Worm (Caenorhabditis elegans) whole organism, L3 larva: ENCODE results near the gene gcy-7.
A peak's percentile ranks its signal among the peaks of the same experiment; 100 is the strongest.

Experiments used
- ama-1 ChIP-seq: fragments of 150-350 bp; optimal IDR thresholded peaks from 2 replicates; lab custom pipeline; 2018
- ceh-9 ChIP-seq: sonication (generic microtip); optimal IDR thresholded peaks from 2 replicates; lab custom pipeline; 2018; ENCODE audit warnings: missing biosample characterization, missing genetic modification characterization
- elt-1 ChIP-seq: fragments of 150-350 bp; optimal IDR thresholded peaks from 2 replicates; lab custom pipeline; 2014; ENCODE audit warnings: missing biosample characterization, missing genetic modification characterization
- elt-2 ChIP-seq: sonication (generic microtip); optimal IDR thresholded peaks from 2 replicates; lab custom pipeline; 2016; ENCODE audit warnings: missing genetic modification reagents, mild to moderate bottlenecking, missing genetic modification characterization, missing compliant biosample characterization
- elt-3 ChIP-seq, 3 experiments: fragments of 150-350 bp in 1 of 3; sonication (generic microtip) in 2 of 3; optimal IDR thresholded peaks; 2 replicates in 2 of 3; 4 replicates in 1 of 3; lab custom pipeline; 2014 to 2017; ENCODE audit warnings: missing biosample characterization in 3 of 3, missing genetic modification characterization in 3 of 3
- eor-1 ChIP-seq, 2 experiments: fragments of 150-350 bp; optimal IDR thresholded peaks; 2 replicates each; lab custom pipeline; 2014 to 2018; ENCODE audit warnings: missing biosample characterization in 2 of 2, missing genetic modification characterization in 2 of 2
- fkh-2 ChIP-seq: fragments of 150-350 bp; optimal IDR thresholded peaks from 2 replicates; lab custom pipeline; 2014; ENCODE audit warnings: missing biosample characterization, missing genetic modification reagents, missing genetic modification characterization
- fos-1 ChIP-seq: fragments of 150-350 bp; optimal IDR thresholded peaks from 2 replicates; lab custom pipeline; 2014; ENCODE audit warnings: missing biosample characterization, missing genetic modification characterization
- hmg-11 ChIP-seq: sonication (generic microtip); optimal IDR thresholded peaks from 2 replicates; lab custom pipeline; 2016; ENCODE audit warnings: missing genetic modification characterization, missing compliant biosample characterization
- jun-1 ChIP-seq: fragments of 150-350 bp; optimal IDR thresholded peaks from 2 replicates; lab custom pipeline; 2014; ENCODE audit warnings: missing biosample characterization, missing genetic modification reagents, missing genetic modification characterization
- lsy-12 ChIP-seq: sonication (generic microtip); optimal IDR thresholded peaks from 2 replicates; lab custom pipeline; 2016; ENCODE audit warnings: mild to moderate bottlenecking, missing genetic modification characterization, missing compliant biosample characterization
- mdl-1 ChIP-seq: fragments of 150-350 bp; optimal IDR thresholded peaks from 2 replicates; lab custom pipeline; 2014; ENCODE audit warnings: missing biosample characterization, missing genetic modification characterization
- mml-1 ChIP-seq: fragments of 150-350 bp; sonication (generic microtip); optimal IDR thresholded peaks from 3 replicates; lab custom pipeline; 2014; ENCODE audit warnings: missing biosample characterization, missing genetic modification characterization
- nhr-11 ChIP-seq: fragments of 150-350 bp; optimal IDR thresholded peaks from 2 replicates; lab custom pipeline; 2014; ENCODE audit warnings: missing biosample characterization, missing genetic modification characterization
- nhr-12 ChIP-seq: fragments of 150-350 bp; optimal IDR thresholded peaks from 2 replicates; lab custom pipeline; 2014; ENCODE audit warnings: missing biosample characterization, missing genetic modification characterization
- nhr-23 ChIP-seq: fragments of 150-350 bp; optimal IDR thresholded peaks from 2 replicates; lab custom pipeline; 2014; ENCODE audit warnings: missing biosample characterization, missing genetic modification reagents, missing genetic modification characterization
- nhr-237 ChIP-seq: fragments of 150-350 bp; optimal IDR thresholded peaks from 2 replicates; lab custom pipeline; 2014; ENCODE audit warnings: missing biosample characterization, missing genetic modification characterization
- nhr-25 ChIP-seq: sonication (generic microtip); optimal IDR thresholded peaks from 2 replicates; lab custom pipeline; 2017; ENCODE audit warnings: missing biosample characterization, missing genetic modification characterization
- nhr-28 ChIP-seq: fragments of 150-350 bp; optimal IDR thresholded peaks from 2 replicates; lab custom pipeline; 2014; ENCODE audit warnings: missing biosample characterization, missing genetic modification characterization
- nhr-43 ChIP-seq: sonication (generic microtip); optimal IDR thresholded peaks from 2 replicates; lab custom pipeline; 2016; ENCODE audit warnings: mild to moderate bottlenecking, missing genetic modification characterization, missing compliant biosample characterization; ENCODE audit not compliant: poor library complexity, severe bottlenecking
- pha-4 ChIP-seq: fragments of 150-350 bp; optimal IDR thresholded peaks from 2 replicates; lab custom pipeline; 2014; ENCODE audit warnings: missing biosample characterization, missing genetic modification reagents, missing genetic modification characterization
- pqm-1 ChIP-seq: fragments of 150-350 bp; optimal IDR thresholded peaks from 2 replicates; lab custom pipeline; 2017; ENCODE audit warnings: missing biosample characterization, missing genetic modification characterization, inconsistent platforms
- sea-2 ChIP-seq: fragments of 150-350 bp; sonication (generic microtip); optimal IDR thresholded peaks from 4 replicates; lab custom pipeline; 2014; ENCODE audit warnings: missing biosample characterization, missing genetic modification reagents, missing genetic modification characterization
- skn-1 ChIP-seq: fragments of 150-350 bp; optimal IDR thresholded peaks from 2 replicates; lab custom pipeline; 2014; ENCODE audit warnings: missing biosample characterization, missing genetic modification characterization
- tbx-2 ChIP-seq: sonication (generic microtip); optimal IDR thresholded peaks from 2 replicates; lab custom pipeline; 2016; ENCODE audit warnings: mild to moderate bottlenecking, missing genetic modification characterization, missing compliant biosample characterization
- unc-39 ChIP-seq: sonication (generic microtip); optimal IDR thresholded peaks from 4 replicates; lab custom pipeline; 2017; ENCODE audit warnings: missing biosample characterization, missing genetic modification characterization
- unc-62 ChIP-seq: fragments of 150-350 bp; sonication (generic microtip); optimal IDR thresholded peaks from 4 replicates; lab custom pipeline; 2014; ENCODE audit warnings: missing biosample characterization, missing genetic modification reagents, missing genetic modification characterization
- zag-1 ChIP-seq: fragments of 150-350 bp; optimal IDR thresholded peaks from 2 replicates; lab custom pipeline; 2014; ENCODE audit warnings: missing biosample characterization, missing genetic modification characterization
- ztf-11 ChIP-seq: fragments of 150-350 bp; optimal IDR thresholded peaks from 2 replicates; lab custom pipeline; 2014; ENCODE audit warnings: missing biosample characterization, missing genetic modification characterization
- ztf-4 ChIP-seq: fragments of 150-350 bp; optimal IDR thresholded peaks from 2 replicates; lab custom pipeline; 2014; ENCODE audit warnings: missing biosample characterization, missing genetic modification characterization

gcy-7 gene

ce11 chrV:8375849-8376248 lies 11.3 kb upstream of the gcy-7 start, which contains the start of gene F38E1.3:
F38E1.3 (plus strand) TSS chrV:8376149.
- TF ChIP-seq mml-1 (no peak), nhr-23 (tag; lab: Kevin White, UChicago) (no peak), mdl-1 (tag; lab: Kevin White, UChicago) (no peak), lsy-12 (tag; lab: Kevin White, UChicago) (no peak), nhr-28 (tag; lab: Kevin White, UChicago) (no peak)

- TF ChIP-seq nhr-237 (tag; lab: Kevin White, UChicago) (no peak), unc-62 (GFP tag; lab: Kevin White, UChicago) (no peak), pha-4 (no peak), skn-1 (tag; lab: Kevin White, UChicago) (no peak), pqm-1 (tag; lab: Kevin White, UChicago) (no peak), ztf-11 (no peak), ztf-4 (tag; lab: Kevin White, UChicago) (no peak)
Measured at ce11 chrV:8379206-8379605, 8.0 kb upstream of the gcy-7 start, which contains the start of gene F52E1.5. F52E1.5 (plus strand) TSS chrV:8379506.

ce11 chrV:8380076-8380475 lies 7.1 kb upstream of the gcy-7 start:
- TF ChIP-seq zag-1 (tag; lab: Kevin White, UChicago) (no peak), elt-1 (tag; lab: Kevin White, UChicago) (no peak), nhr-11 (tag; lab: Kevin White, UChicago) (no peak), sea-2 (GFP tag; lab: Kevin White, UChicago) (no peak), nhr-28 (tag; lab: Kevin White, UChicago) (no peak), eor-1 (tag; optimal IDR thresholded peaks at IDR 0.05; lab: Kevin White, UChicago) (no peak)
- TF ChIP-seq, all 47 proteins: peak for 0

ce11 chrV:8383716-8384115 lies 3.4 kb upstream of the gcy-7 start, which contains the start of gene F52E1.14:
F52E1.14 (plus strand) TSS chrV:8383922.
- TF ChIP-seq lsy-12 (tag; lab: Kevin White, UChicago) (no peak), elt-2 (tag; lab: Kevin White, UChicago) (peak; percentile 94), pqm-1 (tag; lab: Kevin White, UChicago) (peak; percentile 90), zag-1 (tag; lab: Kevin White, UChicago) (no peak), fkh-2 (tag; lab: Kevin White, UChicago) (no peak), pha-4 (peak; percentile 30)

- no peak for TF ChIP-seq nhr-237 (tag; lab: Kevin White, UChicago)
- TF ChIP-seq fos-1 (tag; lab: Kevin White, UChicago) = peak; percentile 47
- TF ChIP-seq zag-1 (tag; lab: Kevin White, UChicago) = no peak
Measured at ce11 chrV:8384809-8385208, 2.3 kb upstream of the gcy-7 start.

- TF ChIP-seq eor-1 (tag; optimal IDR thresholded peaks at IDR 0.05; lab: Kevin White, UChicago) (no peak), elt-2 (tag; lab: Kevin White, UChicago) (peak; percentile 75), unc-39 (tag; lab: Kevin White, UChicago) (no peak), elt-3 (tag; optimal IDR thresholded peaks at IDR 0.05; lab: Kevin White, UChicago) (no peak), fos-1 (tag; lab: Kevin White, UChicago) (no peak), hmg-11 (no peak), mml-1 (no peak), ztf-11 (no peak), nhr-12 (tag; lab: Kevin White, UChicago) (no peak), nhr-25 (tag; lab: Kevin White, UChicago) (no peak), nhr-43 (tag; lab: Kevin White, UChicago) (no peak), pqm-1 (tag; lab: Kevin White, UChicago) (peak; percentile 55), ceh-9 (tag; lab: Kevin White, UChicago) (no peak), zag-1 (tag; lab: Kevin White, UChicago) (no peak)
Measured at ce11 chrV:8385879-8386530, 1.2 kb upstream of the gcy-7 start, which contains the start of gene hsp-17. hsp-17 (minus strand) TSS chrV:8385929.

ce11 chrV:8389307-8389706 lies 2.2 kb downstream of the gcy-7 start:
- no peak for TF ChIP-seq ama-1 (lab: Kevin White, UChicago)
- no peak for TF ChIP-seq pha-4
- no peak for TF ChIP-seq jun-1 (tag; lab: Kevin White, UChicago)
- no peak for TF ChIP-seq skn-1 (tag; lab: Kevin White, UChicago)
- no peak for TF ChIP-seq tbx-2 (tag; lab: Kevin White, UChicago)
- no peak for TF ChIP-seq fkh-2 (tag; lab: Kevin White, UChicago)
